Worm (Caenorhabditis elegans) whole organism, L1 larva: Measurements from ENCODE around the gene exc-6.
A peak's percentile ranks its signal among the peaks of the same experiment; 100 is the strongest.

Source experiments
- F16B12.6 ChIP-seq: fragments of 150-350 bp; optimal IDR thresholded peaks from 2 replicates; lab custom pipeline; 2014; ENCODE audit warnings: missing biosample characterization, missing genetic modification characterization
- aha-1 ChIP-seq: fragments of 150-350 bp; optimal IDR thresholded peaks from 2 replicates; lab custom pipeline; 2014; ENCODE audit warnings: missing biosample characterization, missing genetic modification characterization
- alr-1 ChIP-seq: fragments of 200-800 bp; sonication (Bioruptor generic); optimal IDR thresholded peaks from 2 replicates; lab custom pipeline; 2018; ENCODE audit warnings: borderline replicate concordance, mild to moderate bottlenecking, missing genetic modification characterization, missing compliant biosample characterization
- aly-2 ChIP-seq: fragments of 150-350 bp; optimal IDR thresholded peaks from 2 replicates; lab custom pipeline; 2014; ENCODE audit warnings: missing biosample characterization, missing genetic modification characterization
- blmp-1 ChIP-seq: fragments of 150-350 bp; optimal IDR thresholded peaks from 2 replicates; lab custom pipeline; 2014; ENCODE audit warnings: missing biosample characterization, missing genetic modification characterization
- ceh-63 ChIP-seq: fragments of 200-800 bp; sonication (Bioruptor generic); optimal IDR thresholded peaks from 2 replicates; lab custom pipeline; 2018; ENCODE audit warnings: mild to moderate bottlenecking, missing genetic modification characterization, missing compliant biosample characterization
- ceh-8 ChIP-seq: fragments of 200-800 bp; sonication (Bioruptor generic); optimal IDR thresholded peaks from 2 replicates; lab custom pipeline; 2018; ENCODE audit warnings: mild to moderate bottlenecking, missing genetic modification characterization, moderate library complexity, missing compliant biosample characterization
- ceh-82 ChIP-seq, 3 experiments: fragments of 150-350 bp in 1 of 3; sonication (generic microtip) in 2 of 3; optimal IDR thresholded peaks; 2 replicates each; lab custom pipeline; 2014 to 2017; ENCODE audit warnings: missing biosample characterization in 3 of 3, missing genetic modification characterization in 3 of 3
- ceh-88 ChIP-seq: fragments of 200-800 bp; sonication (Bioruptor generic); IDR thresholded peaks from 2 replicates; pipeline ENCODE4 v1.3.6; 2022; ENCODE audit warnings: missing genetic modification characterization, missing compliant biosample characterization
- dpl-1 ChIP-seq, 3 experiments: fragments of 150-350 bp in 2 of 3; sonication (generic microtip) in 1 of 3; optimal IDR thresholded peaks; 2 replicates each; lab custom pipeline; 2014 to 2017; ENCODE audit warnings: missing biosample characterization in 3 of 3, missing genetic modification characterization in 3 of 3, missing genetic modification reagents in 3 of 3
- efl-3 ChIP-seq: fragments of 200-800 bp; sonication (Bioruptor generic); optimal IDR thresholded peaks from 2 replicates; lab custom pipeline; 2018; ENCODE audit warnings: mild to moderate bottlenecking, missing genetic modification characterization, missing compliant biosample characterization
- egl-13 ChIP-seq: sonication (generic microtip); optimal IDR thresholded peaks from 2 replicates; lab custom pipeline; 2016; ENCODE audit warnings: missing genotype, missing genetic modification reagents, missing genetic modification characterization, missing compliant biosample characterization
- elt-2 ChIP-seq: sonication (generic microtip); optimal IDR thresholded peaks from 2 replicates; lab custom pipeline; 2016; ENCODE audit warnings: missing genetic modification characterization, mild to moderate bottlenecking, inconsistent platforms, missing compliant biosample characterization, missing genetic modification reagents
- elt-3 ChIP-seq, 6 experiments: fragments of 150-350 bp in 1 of 6; sonication (generic microtip); optimal IDR thresholded peaks; 2 replicates each; lab custom pipeline; 2017 to 2018; ENCODE audit warnings: missing biosample characterization in 6 of 6, missing genetic modification characterization in 6 of 6, inconsistent platforms in 1 of 6
- fkh-10 ChIP-seq: sonication (generic microtip); optimal IDR thresholded peaks from 2 replicates; lab custom pipeline; 2017; ENCODE audit warnings: missing biosample characterization, missing genetic modification reagents, missing genetic modification characterization
- hlh-4 ChIP-seq: sonication (generic microtip); optimal IDR thresholded peaks from 2 replicates; lab custom pipeline; 2016; ENCODE audit warnings: mild to moderate bottlenecking, missing genetic modification characterization, missing compliant biosample characterization
- irx-1 ChIP-seq: sonication (generic microtip); optimal IDR thresholded peaks from 2 replicates; lab custom pipeline; 2016; ENCODE audit warnings: missing genetic modification characterization, missing compliant biosample characterization
- isw-1 ChIP-seq: fragments of 200-800 bp; sonication (Bioruptor generic); IDR thresholded peaks from 2 replicates; pipeline ENCODE4 v1.3.6; 2022; ENCODE audit warnings: missing genetic modification characterization, missing compliant biosample characterization
- lin-13 ChIP-seq: fragments of 150-350 bp; optimal IDR thresholded peaks from 2 replicates; lab custom pipeline; 2014; ENCODE audit warnings: missing biosample characterization, missing genetic modification reagents, missing genetic modification characterization
- lin-14 ChIP-seq: fragments of 200-800 bp; sonication (Bioruptor generic); optimal IDR thresholded peaks from 2 replicates; lab custom pipeline; 2018; ENCODE audit warnings: mild to moderate bottlenecking, missing genetic modification characterization, moderate library complexity, missing compliant biosample characterization
- lin-15B ChIP-seq: fragments of 150-350 bp; sonication (generic microtip); optimal IDR thresholded peaks from 3 replicates; lab custom pipeline; 2014; ENCODE audit warnings: missing biosample characterization, missing genetic modification characterization
- lin-35 ChIP-seq, 2 experiments: fragments of 150-350 bp; optimal IDR thresholded peaks; 2 replicates each; lab custom pipeline; 2014; ENCODE audit warnings: missing biosample characterization in 2 of 2, missing genetic modification characterization in 2 of 2, missing genetic modification reagents in 2 of 2
- lin-39 ChIP-seq: fragments of 150-350 bp; optimal IDR thresholded peaks from 2 replicates; lab custom pipeline; 2014; ENCODE audit warnings: missing biosample characterization, missing genetic modification reagents, missing genetic modification characterization
- lir-3 ChIP-seq: sonication (generic microtip); optimal IDR thresholded peaks from 2 replicates; lab custom pipeline; 2016; ENCODE audit warnings: mild to moderate bottlenecking, missing genetic modification characterization, moderate library complexity, missing compliant biosample characterization; ENCODE audit not compliant: poor library complexity
- lsy-2 ChIP-seq, 2 experiments: fragments of 150-350 bp; optimal IDR thresholded peaks; 2 replicates each; lab custom pipeline; 2014; ENCODE audit warnings: missing biosample characterization in 2 of 2, missing genetic modification characterization in 2 of 2
- mdl-1 ChIP-seq, 2 experiments: fragments of 150-350 bp; optimal IDR thresholded peaks; 2 replicates each; lab custom pipeline; 2014 to 2017; ENCODE audit warnings: missing biosample characterization in 2 of 2, missing genetic modification characterization in 2 of 2, inconsistent platforms in 1 of 2
- mef-2 ChIP-seq: fragments of 150-350 bp; optimal IDR thresholded peaks from 2 replicates; lab custom pipeline; 2014; ENCODE audit warnings: missing biosample characterization, missing genetic modification characterization
- nhr-12 ChIP-seq: sonication (generic microtip); optimal IDR thresholded peaks from 2 replicates; lab custom pipeline; 2017; ENCODE audit warnings: missing biosample characterization, missing genetic modification characterization
- nhr-19 ChIP-seq: fragments of 200-800 bp; sonication (Bioruptor generic); conservative IDR thresholded peaks from 2 replicates; pipeline ENCODE4 v1.3.6; 2022; ENCODE audit warnings: missing genetic modification characterization, missing compliant biosample characterization
- nhr-20 ChIP-seq: sonication (generic microtip); optimal IDR thresholded peaks from 2 replicates; lab custom pipeline; 2016; ENCODE audit warnings: mild to moderate bottlenecking, missing genetic modification characterization, missing compliant biosample characterization
- nhr-237 ChIP-seq: fragments of 150-350 bp; optimal IDR thresholded peaks from 2 replicates; lab custom pipeline; 2014; ENCODE audit warnings: missing biosample characterization, missing genetic modification characterization
- nhr-28 ChIP-seq: fragments of 150-350 bp; optimal IDR thresholded peaks from 2 replicates; lab custom pipeline; 2014; ENCODE audit warnings: missing biosample characterization, missing genetic modification characterization
- nhr-47 ChIP-seq: sonication (generic microtip); optimal IDR thresholded peaks from 2 replicates; lab custom pipeline; 2016; ENCODE audit warnings: mild to moderate bottlenecking, missing genetic modification characterization, moderate library complexity, missing compliant biosample characterization
- nhr-71 ChIP-seq: sonication (generic microtip); optimal IDR thresholded peaks from 2 replicates; lab custom pipeline; 2016; ENCODE audit warnings: mild to moderate bottlenecking, missing genetic modification characterization, moderate library complexity, missing compliant biosample characterization
- nhr-84 ChIP-seq: sonication (generic microtip); optimal IDR thresholded peaks from 2 replicates; lab custom pipeline; 2017; ENCODE audit warnings: missing biosample characterization, missing genetic modification characterization
- nhr-85 ChIP-seq: sonication (generic microtip); peaks from one replicate; lab custom pipeline; 2016; ENCODE audit warnings: missing genetic modification characterization, inconsistent platforms, missing compliant biosample characterization
- nhr-90 ChIP-seq: sonication (generic microtip); optimal IDR thresholded peaks from 2 replicates; lab custom pipeline; 2016; ENCODE audit warnings: mild to moderate bottlenecking, missing genetic modification characterization, missing compliant biosample characterization; ENCODE audit not compliant: poor library complexity
- pax-3 ChIP-seq: fragments of 200-800 bp; sonication (Bioruptor generic); optimal IDR thresholded peaks from 2 replicates; lab custom pipeline; 2018; ENCODE audit warnings: mild to moderate bottlenecking, missing genetic modification characterization, moderate library complexity, missing compliant biosample characterization
- pqm-1 ChIP-seq: sonication (generic microtip); optimal IDR thresholded peaks from 3 replicates; lab custom pipeline; 2017; ENCODE audit warnings: missing biosample characterization, missing genetic modification characterization
- skn-1 ChIP-seq: fragments of 150-350 bp; optimal IDR thresholded peaks from 2 replicates; lab custom pipeline; 2014; ENCODE audit warnings: missing biosample characterization, missing genetic modification characterization
- snpc-4 ChIP-seq: fragments of 150-350 bp; optimal IDR thresholded peaks from 2 replicates; lab custom pipeline; 2014; ENCODE audit warnings: missing biosample characterization, missing genetic modification characterization
- sptf-1 ChIP-seq: fragments of 150-350 bp; optimal IDR thresholded peaks from 2 replicates; lab custom pipeline; 2014; ENCODE audit warnings: missing biosample characterization, missing genetic modification characterization
- sup-37 ChIP-seq: fragments of 200-800 bp; sonication (Bioruptor generic); optimal IDR thresholded peaks from 2 replicates; lab custom pipeline; 2018; ENCODE audit warnings: mild to moderate bottlenecking, missing genetic modification characterization, missing compliant biosample characterization
- tlp-1 ChIP-seq: fragments of 150-350 bp; optimal IDR thresholded peaks from 2 replicates; lab custom pipeline; 2014; ENCODE audit warnings: missing biosample characterization, missing genetic modification characterization
- unc-130 ChIP-seq: fragments of 150-350 bp; optimal IDR thresholded peaks from 2 replicates; lab custom pipeline; 2017; ENCODE audit warnings: missing biosample characterization, missing genetic modification characterization, inconsistent platforms
- unc-30 ChIP-seq: sonication (generic microtip); optimal IDR thresholded peaks from 2 replicates; lab custom pipeline; 2017; ENCODE audit warnings: missing biosample characterization, missing genetic modification characterization
- vab-15 ChIP-seq: sonication (generic microtip); optimal IDR thresholded peaks from 2 replicates; lab custom pipeline; 2017; ENCODE audit warnings: missing genotype, mild to moderate bottlenecking, missing genetic modification characterization, missing compliant biosample characterization
- zag-1 ChIP-seq: fragments of 150-350 bp; optimal IDR thresholded peaks from 2 replicates; lab custom pipeline; 2014; ENCODE audit warnings: missing biosample characterization, missing genetic modification characterization
- ztf-11 ChIP-seq, 2 experiments: sonication (generic microtip); optimal IDR thresholded peaks; 2 replicates each; lab custom pipeline; 2016 to 2017; ENCODE audit warnings: missing genetic modification characterization in 2 of 2, missing biosample characterization in 1 of 2, missing compliant biosample characterization in 1 of 2

Gene exc-6

DNA sequence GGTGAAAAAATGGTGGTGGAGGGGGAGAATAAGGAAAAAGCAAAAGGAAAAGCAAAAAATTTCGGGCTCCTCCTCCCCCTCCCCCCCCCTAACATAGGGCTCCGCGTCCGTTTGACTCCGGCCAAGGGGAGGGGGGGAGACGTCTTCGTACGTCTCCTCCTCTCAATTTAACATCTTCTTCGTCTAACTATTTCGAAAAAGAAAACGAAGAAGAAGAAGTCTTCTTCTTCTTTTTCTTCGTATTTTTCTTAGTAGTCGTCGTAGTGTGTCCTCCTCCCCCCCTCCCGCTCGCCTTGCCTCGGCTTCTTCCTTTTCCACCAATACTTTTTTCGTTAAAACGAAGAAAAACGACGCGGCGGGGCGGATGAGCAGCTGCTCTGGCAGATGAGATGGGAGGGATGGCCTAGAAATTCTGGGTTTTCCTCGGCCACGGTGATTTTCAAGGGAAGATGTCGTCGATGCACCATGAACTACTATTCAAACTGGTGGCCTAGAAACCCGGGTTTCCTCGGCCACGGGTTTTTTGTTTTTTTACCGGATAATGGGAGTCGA is 33.9 kb downstream of the exc-6 start (continued):
- TF ChIP-seq pax-3 (tag; lab: Kevin White, UChicago) (no peak), nhr-20 (tag; lab: Kevin White, UChicago) (no peak), dpl-1 (GFP tag; optimal IDR thresholded peaks at IDR 0.05; lab: Kevin White, UChicago) (peak in 1 of 3 experiments; percentile 13), lir-3 (tag; lab: Kevin White, UChicago) (no peak), aha-1 (tag; lab: Kevin White, UChicago) (no peak), vab-15 (tag; lab: Kevin White, UChicago) (no peak)

- TF ChIP-seq irx-1 (tag; lab: Kevin White, UChicago): peak; percentile 84
- peak; percentile 23 for TF ChIP-seq efl-3 (GFP tag; lab: Kevin White, UChicago)
- TF ChIP-seq F16B12.6 (tag; lab: Kevin White, UChicago): peak; percentile 70
- TF ChIP-seq pqm-1 (tag; lab: Kevin White, UChicago): no peak
- TF ChIP-seq lsy-2 (tag; optimal IDR thresholded peaks at IDR 0.05; lab: Kevin White, UChicago): peak; percentile 92 to 93
- TF ChIP-seq zag-1 (tag; lab: Kevin White, UChicago): peak; percentile 32
- TF ChIP-seq lin-14: peak; percentile 78
- peak; percentile 90 for TF ChIP-seq nhr-71 (tag; lab: Kevin White, UChicago)
- peak; percentile 84 for TF ChIP-seq nhr-20 (tag; lab: Kevin White, UChicago)
- peak; percentile 89 for TF ChIP-seq nhr-19
- peak; percentile 94 for TF ChIP-seq ceh-82 (tag; optimal IDR thresholded peaks at IDR 0.05; lab: Kevin White, UChicago)
- peak; percentile 86 for TF ChIP-seq ceh-8 (GFP tag; lab: Kevin White, UChicago)
- TF ChIP-seq elt-2 (tag; lab: Kevin White, UChicago): peak; percentile 41
- TF ChIP-seq mdl-1 (tag; optimal IDR thresholded peaks at IDR 0.05; lab: Kevin White, UChicago): peak in 1 of 2 experiments; percentile 71
- TF ChIP-seq dpl-1 (GFP tag; optimal IDR thresholded peaks at IDR 0.05; lab: Kevin White, UChicago): peak; percentile 98 to 99 (median 99)
- TF ChIP-seq hlh-4 (tag; lab: Kevin White, UChicago): no peak
- TF ChIP-seq nhr-47 (tag; lab: Kevin White, UChicago): peak; percentile 95
- peak; percentile 33 for TF ChIP-seq nhr-237
- TF ChIP-seq nhr-28: no peak
- peak; percentile 97 to 99 for TF ChIP-seq lin-35 (GFP tag; optimal IDR thresholded peaks at IDR 0.05; lab: Kevin White, UChicago)
- TF ChIP-seq egl-13: peak; percentile 62
- no peak for TF ChIP-seq ceh-63 (GFP tag; lab: Kevin White, UChicago)
- TF ChIP-seq nhr-12 (tag; lab: Kevin White, UChicago): no peak
- no peak for TF ChIP-seq mef-2 (tag; lab: Kevin White, UChicago)
- TF ChIP-seq lin-15B: peak; percentile 70
- peak; percentile 92 for TF ChIP-seq lin-39 (tag; lab: Kevin White, UChicago)
- TF ChIP-seq nhr-85 (tag; lab: Kevin White, UChicago): peak; percentile 94
- TF ChIP-seq unc-130 (tag; lab: Kevin White, UChicago): peak; percentile 91
- peak; percentile 86 for TF ChIP-seq nhr-90
- TF ChIP-seq isw-1: peak; percentile 81
- peak; percentile 85 for TF ChIP-seq aly-2 (tag; lab: Kevin White, UChicago)
- TF ChIP-seq sptf-1: no peak
- peak; percentile 59 for TF ChIP-seq snpc-4
- no peak for TF ChIP-seq nhr-84 (tag; lab: Kevin White, UChicago)
- peak; percentile 37; the same call in 1 of the 2 replicates for TF ChIP-seq ceh-88 (GFP tag; lab: Robert Waterston, UW)
- TF ChIP-seq lin-13: peak; percentile 90
- peak; percentile 75 for TF ChIP-seq blmp-1
- peak; percentile 79 for TF ChIP-seq skn-1 (tag; lab: Kevin White, UChicago)
- no peak for TF ChIP-seq alr-1 (tag; lab: Kevin White, UChicago)
- peak in 2 of 6 experiments; percentile 69 to 74 for TF ChIP-seq elt-3 (tag; optimal IDR thresholded peaks at IDR 0.05; lab: Kevin White, UChicago)
- TF ChIP-seq sup-37: peak; percentile 73
- TF ChIP-seq fkh-10 (GFP tag; lab: Kevin White, UChicago): peak; percentile 55
- TF ChIP-seq ztf-11 (tag; optimal IDR thresholded peaks at IDR 0.05; lab: Kevin White, UChicago): peak in 1 of 2 experiments; percentile 71
- TF ChIP-seq unc-30 (tag; lab: Kevin White, UChicago): no peak
- TF ChIP-seq tlp-1: no peak
Measured at ce11 chrIII:1142798-1143197, 39.8 kb downstream of the exc-6 start, which contains the start of gene smr-1. Gene smr-1, plus strand, starts transcription at chrIII:1143172.
